Worm (Caenorhabditis elegans) whole organism, young adult: ENCODE results near the gene F39G3.3.

Experiments used
- B0035.1 ChIP-seq: sonication (generic microtip); optimal IDR thresholded peaks from 2 replicates; lab custom pipeline; 2016; ENCODE audit warnings: missing genetic modification characterization, mild to moderate bottlenecking, missing compliant biosample characterization, missing genotype, missing genetic modification reagents
- B0261.1 ChIP-seq: sonication (generic microtip); optimal IDR thresholded peaks from 2 replicates; lab custom pipeline; 2016; ENCODE audit warnings: mild to moderate bottlenecking, missing genetic modification characterization, moderate library complexity, missing compliant biosample characterization
- B0336.3 ChIP-seq: fragments of 200-800 bp; sonication (Bioruptor generic); IDR thresholded peaks from 2 replicates; pipeline ENCODE4 v1.3.6; 2022; ENCODE audit warnings: missing genetic modification characterization, missing compliant biosample characterization
- C06A6.2 ChIP-seq: fragments of 200-800 bp; sonication (Bioruptor generic); conservative IDR thresholded peaks from 2 replicates; pipeline ENCODE4 v1.3.6; 2022; ENCODE audit warnings: missing genetic modification characterization, missing compliant biosample characterization
- F22D6.2 ChIP-seq: sonication (generic microtip); optimal IDR thresholded peaks from 2 replicates; lab custom pipeline; 2016; ENCODE audit warnings: mild to moderate bottlenecking, missing genetic modification characterization, missing compliant biosample characterization
- F23B12.7 ChIP-seq: sonication (generic microtip); optimal IDR thresholded peaks from 2 replicates; lab custom pipeline; 2017; ENCODE audit warnings: missing genetic modification characterization, mild to moderate bottlenecking, missing compliant biosample characterization, antibody characterized with exemption, moderate library complexity; ENCODE audit not compliant: insufficient read depth
- F33H1.4 ChIP-seq: fragments of 200-800 bp; sonication (Bioruptor generic); IDR thresholded peaks from 2 replicates; pipeline ENCODE4 v1.3.6; 2022; ENCODE audit warnings: missing genetic modification reagents, missing genetic modification characterization, missing compliant biosample characterization
- F55B11.4 ChIP-seq: sonication (generic microtip); optimal IDR thresholded peaks from 2 replicates; lab custom pipeline; 2016; ENCODE audit warnings: missing compliant biosample characterization, missing genetic modification characterization, borderline replicate concordance; ENCODE audit not compliant: insufficient read depth
- F57A8.1 ChIP-seq: fragments of 200-800 bp; sonication (Bioruptor generic); optimal IDR thresholded peaks from 2 replicates; lab custom pipeline; 2018; ENCODE audit warnings: mild to moderate bottlenecking, missing genetic modification characterization, moderate library complexity, missing compliant biosample characterization
- K11D2.4 ChIP-seq: fragments of 200-800 bp; sonication (Bioruptor generic); IDR thresholded peaks from 2 replicates; pipeline ENCODE4 v1.3.6; 2022; ENCODE audit warnings: missing genetic modification reagents, missing genetic modification characterization, missing compliant biosample characterization
- K12H6.12 ChIP-seq: fragments of 200-800 bp; sonication (Bioruptor generic); optimal IDR thresholded peaks from 2 replicates; lab custom pipeline; 2018; ENCODE audit warnings: mild to moderate bottlenecking, missing genetic modification characterization, missing compliant biosample characterization
- T07F8.4 ChIP-seq: sonication (generic microtip); optimal IDR thresholded peaks from 2 replicates; lab custom pipeline; 2016; ENCODE audit warnings: mild to moderate bottlenecking, missing genetic modification characterization, moderate library complexity, missing compliant biosample characterization
- T26A5.8 ChIP-seq: sonication (generic microtip); optimal IDR thresholded peaks from 2 replicates; lab custom pipeline; 2016; ENCODE audit warnings: missing genetic modification characterization, missing compliant biosample characterization
- Y67H2A.10 ChIP-seq: fragments of 200-800 bp; sonication (Bioruptor generic); conservative IDR thresholded peaks from 2 replicates; pipeline ENCODE4 v1.3.6; 2022; ENCODE audit warnings: missing genetic modification reagents, missing genetic modification characterization, missing compliant biosample characterization
- Y79H2A.3 ChIP-seq: fragments of 200-800 bp; sonication (Bioruptor generic); conservative IDR thresholded peaks from 2 replicates; pipeline ENCODE4 v1.3.6; 2022; ENCODE audit warnings: missing genetic modification reagents, missing genetic modification characterization, missing compliant biosample characterization
- Y95B8A.8 ChIP-seq: fragments of 200-800 bp; sonication (Bioruptor generic); IDR thresholded peaks from 2 replicates; pipeline ENCODE4 v1.3.6; 2022; ENCODE audit warnings: missing genetic modification reagents, missing genetic modification characterization, missing compliant biosample characterization
- ZK185.1 ChIP-seq: sonication (generic microtip); optimal IDR thresholded peaks from 2 replicates; lab custom pipeline; 2016; ENCODE audit warnings: mild to moderate bottlenecking, missing genetic modification characterization, missing compliant biosample characterization; ENCODE audit not compliant: poor library complexity, severe bottlenecking
- aptf-2 ChIP-seq: fragments of 200-800 bp; sonication (Bioruptor generic); conservative IDR thresholded peaks from 2 replicates; pipeline ENCODE4 v1.3.6; 2022; ENCODE audit warnings: missing genetic modification reagents, missing genetic modification characterization, missing compliant biosample characterization
- attf-5 ChIP-seq: fragments of 200-800 bp; sonication (Bioruptor generic); optimal IDR thresholded peaks from 2 replicates; lab custom pipeline; 2018; ENCODE audit warnings: mild to moderate bottlenecking, missing genetic modification characterization, missing compliant biosample characterization
- bed-2 ChIP-seq: fragments of 200-800 bp; sonication (Bioruptor generic); IDR thresholded peaks from 2 replicates; pipeline ENCODE4 v1.3.6; 2022; ENCODE audit warnings: missing genetic modification reagents, missing genetic modification characterization, missing compliant biosample characterization
- ccch-3 ChIP-seq: fragments of 200-800 bp; sonication (Bioruptor generic); optimal IDR thresholded peaks from 2 replicates; lab custom pipeline; 2018; ENCODE audit warnings: mild to moderate bottlenecking, missing genetic modification characterization, missing compliant biosample characterization
- cebp-1 ChIP-seq, 2 experiments: fragments of 200-800 bp in 1 of 2; sonication (Bioruptor generic) in 1 of 2; sonication (generic microtip) in 1 of 2; IDR thresholded peaks in 1 of 2; optimal IDR thresholded peaks in 1 of 2; 2 replicates each; pipeline versions ENCODE4 v1.3.6 to Lab custom; 2017 to 2022; ENCODE audit warnings: missing compliant biosample characterization in 2 of 2, missing genetic modification characterization in 2 of 2, mild to moderate bottlenecking in 1 of 2, missing genetic modification reagents in 1 of 2, moderate library complexity in 1 of 2
- ceh-100 ChIP-seq: fragments of 200-800 bp; sonication (Bioruptor generic); IDR thresholded peaks from 2 replicates; pipeline ENCODE4 v1.3.6; 2022; ENCODE audit warnings: missing genetic modification reagents, missing genetic modification characterization, missing compliant biosample characterization
- ceh-79 ChIP-seq: sonication (generic microtip); optimal IDR thresholded peaks from 2 replicates; lab custom pipeline; 2017; ENCODE audit warnings: mild to moderate bottlenecking, missing genetic modification characterization, missing compliant biosample characterization
- dox-1 ChIP-seq: fragments of 200-800 bp; sonication (Bioruptor generic); IDR thresholded peaks from 2 replicates; pipeline ENCODE4 v1.3.6; 2022; ENCODE audit warnings: missing genetic modification reagents, missing genetic modification characterization, missing compliant biosample characterization
- egl-18 ChIP-seq: fragments of 200-800 bp; sonication (Bioruptor generic); IDR thresholded peaks from 2 replicates; pipeline ENCODE4 v1.3.6; 2022; ENCODE audit warnings: missing genetic modification reagents, missing genetic modification characterization, missing compliant biosample characterization
- him-1 ChIP-seq: sonication (generic microtip); optimal IDR thresholded peaks from 2 replicates; lab custom pipeline; 2016; ENCODE audit warnings: missing genotype, missing genetic modification reagents, missing genetic modification characterization, missing compliant biosample characterization
- lag-1 ChIP-seq: fragments of 200-800 bp; sonication (Bioruptor generic); IDR thresholded peaks from 2 replicates; pipeline ENCODE4 v1.3.6; 2022; ENCODE audit warnings: missing genetic modification reagents, missing genetic modification characterization, missing compliant biosample characterization
- let-526 ChIP-seq: fragments of 200-800 bp; sonication (Bioruptor generic); IDR thresholded peaks from 2 replicates; pipeline ENCODE4 v1.3.6; 2022; ENCODE audit warnings: missing genetic modification reagents, missing genetic modification characterization, missing compliant biosample characterization
- let-607 ChIP-seq, 2 experiments: fragments of 200-800 bp in 1 of 2; sonication (Bioruptor generic) in 1 of 2; sonication (generic microtip) in 1 of 2; optimal IDR thresholded peaks; 2 replicates each; lab custom pipeline; 2016 to 2018; ENCODE audit warnings: mild to moderate bottlenecking in 2 of 2, missing compliant biosample characterization in 2 of 2, missing genetic modification characterization in 2 of 2, moderate library complexity in 2 of 2, missing genotype in 1 of 2
- lsy-27 ChIP-seq: sonication (generic microtip); optimal IDR thresholded peaks from 2 replicates; lab custom pipeline; 2017; ENCODE audit warnings: missing genetic modification characterization, mild to moderate bottlenecking, missing compliant biosample characterization, antibody characterized with exemption, missing genotype, borderline replicate concordance; ENCODE audit not compliant: insufficient read depth
- mel-28 ChIP-seq: sonication (generic microtip); optimal IDR thresholded peaks from 2 replicates; lab custom pipeline; 2016; ENCODE audit warnings: borderline replicate concordance, mild to moderate bottlenecking, missing genetic modification characterization, missing compliant biosample characterization
- mxl-1 ChIP-seq: sonication (generic microtip); optimal IDR thresholded peaks from 2 replicates; lab custom pipeline; 2016; ENCODE audit warnings: missing genetic modification characterization, missing compliant biosample characterization
- nhr-120 ChIP-seq: fragments of 200-800 bp; sonication (Bioruptor generic); IDR thresholded peaks from 2 replicates; pipeline ENCODE4 v1.3.6; 2022; ENCODE audit warnings: missing genetic modification characterization, missing compliant biosample characterization
- nhr-90 ChIP-seq: sonication (generic microtip); optimal IDR thresholded peaks from 2 replicates; lab custom pipeline; 2016; ENCODE audit warnings: missing genotype, mild to moderate bottlenecking, missing genetic modification characterization, missing compliant biosample characterization
- pha-4 ChIP-seq: fragments of 150-350 bp; sonication (generic microtip); optimal IDR thresholded peaks from 2 replicates; lab custom pipeline; 2014; ENCODE audit warnings: missing biosample characterization, missing genetic modification reagents, missing genetic modification characterization
- rec-8 ChIP-seq, 2 experiments: sonication (generic microtip); optimal IDR thresholded peaks; 2 replicates each; lab custom pipeline; 2016; ENCODE audit warnings: mild to moderate bottlenecking in 2 of 2, missing genetic modification characterization in 2 of 2, missing genetic modification reagents in 2 of 2, missing genotype in 2 of 2, missing biosample characterization in 1 of 2, missing compliant biosample characterization in 1 of 2, moderate library complexity in 1 of 2
- repo-1 ChIP-seq: sonication (generic microtip); optimal IDR thresholded peaks from 2 replicates; lab custom pipeline; 2017; ENCODE audit warnings: mild to moderate bottlenecking, missing genetic modification characterization, missing compliant biosample characterization
- sdz-38 ChIP-seq: sonication (generic microtip); optimal IDR thresholded peaks from 2 replicates; lab custom pipeline; 2016; ENCODE audit warnings: missing genotype, missing genetic modification characterization, missing compliant biosample characterization
- snpc-1.1 ChIP-seq: sonication (generic microtip); optimal IDR thresholded peaks from 2 replicates; lab custom pipeline; 2017; ENCODE audit warnings: missing genetic modification characterization, mild to moderate bottlenecking, missing compliant biosample characterization, antibody characterized with exemption, moderate library complexity, missing genotype, missing genetic modification reagents; ENCODE audit not compliant: insufficient read depth
- somi-1 ChIP-seq: fragments of 200-800 bp; sonication (Bioruptor generic); optimal IDR thresholded peaks from 2 replicates; lab custom pipeline; 2018; ENCODE audit warnings: mild to moderate bottlenecking, missing genetic modification characterization, missing compliant biosample characterization
- sptf-2 ChIP-seq: fragments of 200-800 bp; sonication (Bioruptor generic); optimal IDR thresholded peaks from 2 replicates; lab custom pipeline; 2018; ENCODE audit warnings: mild to moderate bottlenecking, missing genetic modification characterization, missing compliant biosample characterization
- tlf-1 ChIP-seq: fragments of 200-800 bp; sonication (Bioruptor generic); optimal IDR thresholded peaks from 2 replicates; lab custom pipeline; 2018; ENCODE audit warnings: mild to moderate bottlenecking, missing genetic modification characterization, missing compliant biosample characterization
- ztf-26 ChIP-seq: sonication (generic microtip); optimal IDR thresholded peaks from 2 replicates; lab custom pipeline; 2017; ENCODE audit warnings: missing genetic modification characterization, missing compliant biosample characterization
- ztf-6 ChIP-seq: fragments of 200-800 bp; sonication (Bioruptor generic); IDR thresholded peaks from 2 replicates; pipeline ENCODE4 v1.3.6; 2022; ENCODE audit warnings: missing genetic modification reagents, missing genetic modification characterization, missing compliant biosample characterization

F39G3.3 gene

ce11 chrV:4745269-4745668, 13.6 kb downstream of the F39G3.3 start, which contains the start of gene C18G1.7:
Gene C18G1.7, plus strand, starts transcription at chrV:4745569.
- TF ChIP-seq Y95B8A.8 (GFP tag; lab: Robert Waterston, UW) = no peak
- no peak for TF ChIP-seq ceh-79
- no peak for TF ChIP-seq attf-5
- no peak for TF ChIP-seq sdz-38 (tag; lab: Kevin White, UChicago)
- no peak for TF ChIP-seq nhr-90 (tag; lab: Kevin White, UChicago)
- no peak for TF ChIP-seq T26A5.8 (tag; lab: Kevin White, UChicago)
- TF ChIP-seq sptf-2 (GFP tag; lab: Kevin White, UChicago) = no peak
- TF ChIP-seq F55B11.4 (tag; lab: Kevin White, UChicago) = no peak
- no peak for TF ChIP-seq egl-18
- no peak for TF ChIP-seq cebp-1 (GFP tag; IDR thresholded peaks at IDR 0.05; lab: Robert Waterston, UW)
- no peak for TF ChIP-seq cebp-1 (tag; optimal IDR thresholded peaks at IDR 0.05; lab: Kevin White, UChicago)
- TF ChIP-seq ccch-3 (GFP tag; lab: Kevin White, UChicago) = no peak
- no peak for TF ChIP-seq K12H6.12
- TF ChIP-seq lsy-27 = no peak
- no peak for TF ChIP-seq C06A6.2 (GFP tag; lab: Robert Waterston, UW)

- TF ChIP-seq B0261.1 (tag; lab: Kevin White, UChicago) (no peak), cebp-1 (GFP tag; IDR thresholded peaks at IDR 0.05; lab: Robert Waterston, UW) (no peak), cebp-1 (tag; optimal IDR thresholded peaks at IDR 0.05; lab: Kevin White, UChicago) (no peak), let-607 (tag; optimal IDR thresholded peaks at IDR 0.05; lab: Kevin White, UChicago) (no peak), lag-1 (GFP tag; lab: Robert Waterston, UW) (no peak), T07F8.4 (no peak), dox-1 (GFP tag; lab: Robert Waterston, UW) (no peak), tlf-1 (no peak), Y79H2A.3 (no peak), K11D2.4 (GFP tag; lab: Robert Waterston, UW) (no peak), ztf-6 (GFP tag; lab: Robert Waterston, UW) (no peak), nhr-120 (GFP tag; lab: Robert Waterston, UW) (no peak), ZK185.1 (tag; lab: Kevin White, UChicago) (no peak), B0336.3 (GFP tag; lab: Robert Waterston, UW) (no peak), pha-4 (no peak), snpc-1.1 (no peak), ztf-26 (tag; lab: Kevin White, UChicago) (no peak), bed-2 (GFP tag; lab: Robert Waterston, UW) (no peak), mxl-1 (no peak), lsy-27 (no peak)
Observed at ce11 chrV:4750294-4750693, 18.6 kb downstream of the F39G3.3 start, which contains the start of gene C18G1.6. Gene C18G1.6, plus strand, starts transcription at chrV:4750594.

DNA sequence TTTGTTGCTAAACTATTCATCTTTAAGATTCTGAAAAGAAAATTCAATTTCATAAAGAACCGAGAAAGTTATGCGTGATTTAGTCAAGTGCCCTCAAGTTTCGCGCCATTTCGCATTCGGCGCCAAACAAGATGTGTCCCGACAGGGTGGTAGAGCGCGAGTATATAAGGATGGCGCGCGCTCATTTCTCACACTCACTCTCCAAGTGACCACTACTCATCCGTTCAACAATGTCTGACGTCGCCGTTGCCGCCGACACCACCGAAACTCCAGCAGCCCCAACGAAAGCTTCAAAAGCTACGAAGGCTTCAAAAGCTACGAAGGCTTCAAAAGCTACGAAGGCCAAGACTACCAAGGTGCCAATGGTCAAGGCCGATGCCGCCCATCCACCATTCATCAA, 22.4 kb downstream of the F39G3.3 start, which contains the start of gene hil-4:
Gene hil-4 (plus strand): TSS at position 191 of the 400 bp plus-strand sequence.
- TF ChIP-seq B0035.1 (tag; lab: Kevin White, UChicago) = no peak
- TF ChIP-seq F33H1.4 = peak; percentile 79
- no peak for TF ChIP-seq F23B12.7 (tag; lab: Kevin White, UChicago)
- 0 out of 2 replicates have a peak, but pooled peaks have one; percentile 37 for TF ChIP-seq let-526 (GFP tag; lab: Robert Waterston, UW)
- no peak for TF ChIP-seq C06A6.2 (GFP tag; lab: Robert Waterston, UW)
- TF ChIP-seq mxl-1 = no peak
- no peak for TF ChIP-seq T26A5.8 (tag; lab: Kevin White, UChicago)
- no peak for TF ChIP-seq repo-1
- TF ChIP-seq K11D2.4 (GFP tag; lab: Robert Waterston, UW) = no peak
- TF ChIP-seq rec-8 (tag; optimal IDR thresholded peaks at IDR 0.05; lab: Kevin White, UChicago) = no peak
- no peak for TF ChIP-seq ceh-100
- 0 out of 2 replicates have a peak, but pooled peaks have one; percentile 46 for TF ChIP-seq aptf-2
- TF ChIP-seq F22D6.2 (tag; lab: Kevin White, UChicago) = no peak
- TF ChIP-seq him-1 = no peak
- TF ChIP-seq somi-1 = no peak
- TF ChIP-seq Y67H2A.10 (GFP tag; lab: Robert Waterston, UW) = peak; percentile 20; the same call in 1 of the 2 replicates
- peak; percentile 51; the same call in 1 of the 2 replicates for TF ChIP-seq Y79H2A.3
- no peak for TF ChIP-seq F57A8.1 (GFP tag; lab: Kevin White, UChicago)
- no peak for TF ChIP-seq B0336.3 (GFP tag; lab: Robert Waterston, UW)
- no peak for TF ChIP-seq mel-28 (tag; lab: Kevin White, UChicago)
